Worm (Caenorhabditis elegans) whole organism, L1 larva: ENCODE data around the gene cua-1.

Source experiments
- ceh-82 ChIP-seq, 3 experiments: fragments of 150-350 bp in 1 of 3; sonication (generic microtip) in 2 of 3; optimal IDR thresholded peaks; 2 replicates each; lab custom pipeline; 2014 to 2017; ENCODE audit warnings: missing biosample characterization in 3 of 3, missing genetic modification characterization in 3 of 3
- ces-1 ChIP-seq: fragments of 150-350 bp; optimal IDR thresholded peaks from 2 replicates; lab custom pipeline; 2014; ENCODE audit warnings: missing biosample characterization, missing genetic modification reagents, missing genetic modification characterization
- fkh-10 ChIP-seq: sonication (generic microtip); optimal IDR thresholded peaks from 2 replicates; lab custom pipeline; 2017; ENCODE audit warnings: missing biosample characterization, missing genetic modification reagents, missing genetic modification characterization

DNA sequence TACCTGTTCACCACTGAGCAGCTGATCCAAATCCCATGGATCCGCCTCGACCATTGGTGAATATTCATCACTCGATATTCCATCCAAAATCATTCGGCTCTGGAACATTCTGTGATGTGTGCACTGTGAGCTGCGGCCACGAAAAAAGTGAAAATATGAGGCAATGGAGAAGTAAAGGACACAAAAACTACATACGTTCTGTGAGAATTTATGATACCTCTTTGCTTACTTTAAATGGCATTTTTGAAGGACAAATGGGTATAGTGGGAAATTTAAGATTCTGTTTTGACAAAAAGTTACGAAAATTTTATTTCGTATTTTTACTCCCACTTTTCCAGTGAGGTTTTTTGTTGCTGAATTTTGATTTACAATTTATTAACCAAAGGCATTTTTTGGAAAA, 37.3 kb upstream of the cua-1 start, which contains the start of gene twk-40:
- TF ChIP-seq ces-1 (GFP tag; lab: Kevin White, UChicago) (no peak), fkh-10 (GFP tag; lab: Kevin White, UChicago) (no peak), ceh-82 (tag; optimal IDR thresholded peaks at IDR 0.05; lab: Kevin White, UChicago) (no peak)
